Worm (Caenorhabditis elegans): Measurements from ENCODE around the gene C05D11.8.

The C05D11.8 gene

ce11 chrIII:6398124-6398523 lies 29.0 kb downstream of the C05D11.8 start:
- TF ChIP-seq nhr-77 (tag; optimal IDR thresholded peaks at IDR 0.05) (no peak), nhr-11 (tag; optimal IDR thresholded peaks at IDR 0.05) (peak; percentile 63), aha-1 (tag) (peak; percentile 65), tra-1 (GFP tag; IDR thresholded peaks at IDR 0.05) (no peak), daf-16 (GFP tag; optimal IDR thresholded peaks at IDR 0.05) (peak in 1 of 2 experiments; percentile 72), daf-16 (tag; optimal IDR thresholded peaks at IDR 0.05) (no peak)

DNA sequence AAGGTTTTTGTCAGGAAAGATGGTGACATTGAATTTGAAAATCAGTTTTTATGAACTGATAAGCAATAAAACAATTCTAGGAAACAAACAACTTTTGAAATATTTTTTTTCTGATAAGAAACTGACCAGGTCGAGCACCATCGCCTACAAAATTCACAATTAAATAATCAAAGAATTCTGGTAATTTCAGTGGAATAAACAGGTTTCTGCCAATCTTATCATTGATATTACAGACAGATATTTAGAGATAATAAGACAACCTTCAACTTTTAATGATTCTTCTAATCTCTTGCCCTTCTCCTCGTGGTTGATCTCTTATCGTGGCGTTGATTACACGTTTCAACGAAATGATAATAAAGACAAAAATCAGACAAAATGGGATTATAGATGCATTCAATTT lies 30.7 kb downstream of the C05D11.8 start:
- TF ChIP-seq dpl-1 (GFP tag; optimal IDR thresholded peaks at IDR 0.05): no peak
- no peak for TF ChIP-seq spr-1 (tag; optimal IDR thresholded peaks at IDR 0.05)
- peak; percentile 76 for TF ChIP-seq nhr-48 (tag; optimal IDR thresholded peaks at IDR 0.05)
- TF ChIP-seq mes-2 (tag; optimal IDR thresholded peaks at IDR 0.05; ENCODE audit: poor library complexity, severe bottlenecking): no peak
- TF ChIP-seq nhr-102 (tag; optimal IDR thresholded peaks at IDR 0.05): peak; percentile 80
- TF ChIP-seq daf-12 (tag; optimal IDR thresholded peaks at IDR 0.05): no peak
- peak; percentile 59 for TF ChIP-seq nhr-28 (tag; optimal IDR thresholded peaks at IDR 0.05)
- TF ChIP-seq hmg-1.1 (GFP tag; IDR thresholded peaks at IDR 0.05): no peak
- TF ChIP-seq egl-27 (tag; optimal IDR thresholded peaks at IDR 0.05): no peak
- no peak for TF ChIP-seq zfp-2 (tag; optimal IDR thresholded peaks at IDR 0.05)
- no peak for TF ChIP-seq duxl-1 (tag; optimal IDR thresholded peaks at IDR 0.05; ENCODE audit: poor library complexity)
- TF ChIP-seq Y75B8A.6 (GFP tag; IDR thresholded peaks at IDR 0.05): no peak
- no peak for TF ChIP-seq rbr-2 (tag; optimal IDR thresholded peaks at IDR 0.05)
- TF ChIP-seq jun-1 (tag; optimal IDR thresholded peaks at IDR 0.05): no peak
- no peak for TF ChIP-seq T26A8.4 (GFP tag; IDR thresholded peaks at IDR 0.05)
- peak in 1 of 2 experiments; percentile 33 for TF ChIP-seq lsy-2 (tag; optimal IDR thresholded peaks at IDR 0.05)
- TF ChIP-seq F10B5.3 (tag; optimal IDR thresholded peaks at IDR 0.05): no peak
- TF ChIP-seq ama-1 (optimal IDR thresholded peaks at IDR 0.05): no peak
- no peak for TF ChIP-seq ceh-32 (tag; optimal IDR thresholded peaks at IDR 0.05; ENCODE audit: poor library complexity)
- no peak for TF ChIP-seq madf-9 (GFP tag; conservative IDR thresholded peaks at IDR 0.05)
- TF ChIP-seq cey-2 (tag; optimal IDR thresholded peaks at IDR 0.05; ENCODE audit: borderline replicate concordance, insufficient read depth): peak; percentile 20
- no peak for TF ChIP-seq saeg-2 (GFP tag; IDR thresholded peaks at IDR 0.05)
- no peak for TF ChIP-seq gei-8 (GFP tag; optimal IDR thresholded peaks at IDR 0.05)
- no peak for TF ChIP-seq aha-1 (tag)
- TF ChIP-seq mxl-2 (GFP tag; conservative IDR thresholded peaks at IDR 0.05): no peak
- peak; percentile 87 for TF ChIP-seq hlh-11 (tag; optimal IDR thresholded peaks at IDR 0.05)
- TF ChIP-seq nhr-25 (tag; optimal IDR thresholded peaks at IDR 0.05; ENCODE audit: borderline replicate concordance, insufficient read depth): no peak
- TF ChIP-seq zag-1 (tag; optimal IDR thresholded peaks at IDR 0.05): no peak
- no peak for TF ChIP-seq sdz-12 (GFP tag; optimal IDR thresholded peaks at IDR 0.05)
- no peak; the same call in none of the 2 replicates for TF ChIP-seq php-3 (GFP tag; IDR thresholded peaks at IDR 0.05)
- TF ChIP-seq ceh-28 (tag; optimal IDR thresholded peaks at IDR 0.05): no peak
- TF ChIP-seq attf-4 (tag; optimal IDR thresholded peaks at IDR 0.05): no peak
- TF ChIP-seq vab-7 (GFP tag; IDR thresholded peaks at IDR 0.05): no peak
- no peak for TF ChIP-seq F44E2.7 (GFP tag; IDR thresholded peaks at IDR 0.05)
- TF ChIP-seq ZK337.2 (GFP tag; IDR thresholded peaks at IDR 0.05): no peak
- TF ChIP-seq unc-130 (GFP tag; optimal IDR thresholded peaks at IDR 0.05): no peak
- TF ChIP-seq lin-1 (GFP tag; IDR thresholded peaks at IDR 0.05): peak; percentile 76
- no peak for TF ChIP-seq F37D6.2 (tag; optimal IDR thresholded peaks at IDR 0.05)
- TF ChIP-seq dve-1 (tag; optimal IDR thresholded peaks at IDR 0.05; ENCODE audit: insufficient read depth): peak; percentile 78
- TF ChIP-seq egl-43 (GFP tag; IDR thresholded peaks at IDR 0.05): no peak
- TF ChIP-seq aly-2 (tag; optimal IDR thresholded peaks at IDR 0.05): no peak
- peak; percentile 34; the same call in 1 of the 2 replicates for TF ChIP-seq ceh-20 (GFP tag; IDR thresholded peaks at IDR 0.05)
- no peak for TF ChIP-seq dmd-9 (GFP tag; IDR thresholded peaks at IDR 0.05)
- TF ChIP-seq F49E8.2 (tag; optimal IDR thresholded peaks at IDR 0.05; ENCODE audit: borderline replicate concordance): no peak
- no peak for TF ChIP-seq nhr-10 (tag; optimal IDR thresholded peaks at IDR 0.05)

Measured in whole organism, L4 larva.